Fruit fly (Drosophila melanogaster): Measurements from ENCODE around the gene CG16888.

CG16888 gene

DNA sequence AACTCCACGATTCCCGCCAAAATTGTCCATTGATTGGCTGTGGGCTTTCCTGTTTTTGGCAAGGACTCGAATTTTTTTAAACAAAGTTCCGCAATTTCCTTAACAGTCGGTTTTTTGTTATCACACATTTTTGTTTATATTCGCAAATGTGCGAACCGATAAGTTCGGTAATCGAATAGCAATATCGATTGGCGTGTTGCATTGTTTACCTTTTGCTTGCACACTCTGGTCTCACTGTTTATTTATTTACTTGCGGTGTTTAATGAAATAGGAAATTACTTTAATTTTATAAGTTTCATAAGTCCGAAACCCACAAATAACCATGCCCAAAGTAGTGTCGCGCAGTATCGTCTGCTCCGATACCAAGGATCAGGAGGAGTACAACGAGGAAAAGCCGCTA is 1.7 kb downstream of the CG16888 start, which contains the start of the genes Adat1 and CG16865 (continued):
- TF ChIP-seq CG3065 (GFP tag; optimal IDR thresholded peaks at IDR 0.05) (no peak), sima (GFP tag; optimal IDR thresholded peaks at IDR 0.05) (no peak), CG7372 (GFP tag; IDR thresholded peaks at IDR 0.05) (no peak), YL-1 (GFP tag; optimal IDR thresholded peaks at IDR 0.05) (peak; percentile 55), Chrac-16 (GFP tag; optimal IDR thresholded peaks at IDR 0.05) (no peak), CG9876 (GFP tag; optimal IDR thresholded peaks at IDR 0.05) (no peak), hb (GFP tag; IDR thresholded peaks at IDR 0.05; ENCODE audit: partially characterized antibody) (no peak), CG6254 (GFP tag; optimal IDR thresholded peaks at IDR 0.05) (no peak), CG18262 (tag; optimal IDR thresholded peaks at IDR 0.05) (no peak), Ptx1 (GFP tag; IDR thresholded peaks at IDR 0.05) (no peak), CG2889 (GFP tag; IDR thresholded peaks at IDR 0.05) (no peak), CG8478 (optimal IDR thresholded peaks at IDR 0.05) (no peak), CG3163 (GFP tag; optimal IDR thresholded peaks at IDR 0.05) (no peak), CG1233 (GFP tag; optimal IDR thresholded peaks at IDR 0.05) (no peak), C15 (GFP tag; IDR thresholded peaks at IDR 0.05) (no peak), nerfin-2 (GFP tag; IDR thresholded peaks at IDR 0.05; ENCODE audit: partially characterized antibody) (peak; percentile 25; the same call in 1 of the 2 replicates), Lhr (GFP tag; optimal IDR thresholded peaks at IDR 0.05) (peak; percentile 14), Nf-YC (tag; optimal IDR thresholded peaks at IDR 0.05) (no peak), btn (GFP tag; optimal IDR thresholded peaks at IDR 0.05) (no peak), Trl (optimal IDR thresholded peaks at IDR 0.05) (no peak), Trl (GFP tag; optimal IDR thresholded peaks at IDR 0.05) (no peak), CG30020 (tag; optimal IDR thresholded peaks at IDR 0.05) (no peak), trh (GFP tag; optimal IDR thresholded peaks at IDR 0.05) (no peak), CG3407 (GFP tag; optimal IDR thresholded peaks at IDR 0.05) (no peak), CG1832 (GFP tag; optimal IDR thresholded peaks at IDR 0.05) (no peak), NfI (GFP tag; optimal IDR thresholded peaks at IDR 0.05) (no peak), CG16813 (GFP tag; IDR thresholded peaks at IDR 0.05; ENCODE audit: partially characterized antibody) (peak; percentile 54; the same call in 2 of the 3 replicates), pan (optimal IDR thresholded peaks at IDR 0.05) (no peak), pan (GFP tag; optimal IDR thresholded peaks at IDR 0.05 in 1 of 2, IDR thresholded peaks at IDR 0.05 in 1 of 2) (no peak), CG2199 (GFP tag; IDR thresholded peaks at IDR 0.05) (no peak), CG18619 (GFP tag; optimal IDR thresholded peaks at IDR 0.05) (no peak), sens-2 (GFP tag; IDR thresholded peaks at IDR 0.05) (no peak), Jarid2 (GFP tag; optimal IDR thresholded peaks at IDR 0.05) (no peak), mam (GFP tag; optimal IDR thresholded peaks at IDR 0.05) (no peak), Dip3 (GFP tag; optimal IDR thresholded peaks at IDR 0.05) (no peak), E2f2 (GFP tag; IDR thresholded peaks at IDR 0.05) (peak; percentile 41), CG10959 (GFP tag; IDR thresholded peaks at IDR 0.05) (no peak), CG17186 (GFP tag; optimal IDR thresholded peaks at IDR 0.05) (peak; percentile 26), CG31224 (GFP tag; IDR thresholded peaks at IDR 0.05) (no peak), lmd (GFP tag; IDR thresholded peaks at IDR 0.05) (no peak), hbn (GFP tag; IDR thresholded peaks at IDR 0.05; ENCODE audit: partially characterized antibody) (peak; percentile 61), ap (GFP tag; IDR thresholded peaks at IDR 0.05) (no peak), tap (tag; optimal IDR thresholded peaks at IDR 0.05) (no peak), yki (optimal IDR thresholded peaks at IDR 0.05) (no peak), dan (GFP tag; IDR thresholded peaks at IDR 0.05) (no peak), ERR (GFP tag; optimal IDR thresholded peaks at IDR 0.05) (no peak), Dp (GFP tag; optimal IDR thresholded peaks at IDR 0.05) (peak; percentile 32), CG11723 (GFP tag; optimal IDR thresholded peaks at IDR 0.05) (no peak), dpn (GFP tag; optimal IDR thresholded peaks at IDR 0.05) (no peak), ATbp (GFP tag; optimal IDR thresholded peaks at IDR 0.05) (no peak), CG4404 (GFP tag; IDR thresholded peaks at IDR 0.05) (no peak), inv (GFP tag; IDR thresholded peaks at IDR 0.05; ENCODE audit: partially characterized antibody) (peak; percentile 12; the same call in 1 of the 2 replicates), ara (GFP tag; IDR thresholded peaks at IDR 0.05) (no peak), sim (GFP tag; IDR thresholded peaks at IDR 0.05) (no peak)

Data from whole organism, embryonic.